Fruit fly (Drosophila melanogaster): ENCODE data around the gene Orct.

Gene Orct

DNA sequence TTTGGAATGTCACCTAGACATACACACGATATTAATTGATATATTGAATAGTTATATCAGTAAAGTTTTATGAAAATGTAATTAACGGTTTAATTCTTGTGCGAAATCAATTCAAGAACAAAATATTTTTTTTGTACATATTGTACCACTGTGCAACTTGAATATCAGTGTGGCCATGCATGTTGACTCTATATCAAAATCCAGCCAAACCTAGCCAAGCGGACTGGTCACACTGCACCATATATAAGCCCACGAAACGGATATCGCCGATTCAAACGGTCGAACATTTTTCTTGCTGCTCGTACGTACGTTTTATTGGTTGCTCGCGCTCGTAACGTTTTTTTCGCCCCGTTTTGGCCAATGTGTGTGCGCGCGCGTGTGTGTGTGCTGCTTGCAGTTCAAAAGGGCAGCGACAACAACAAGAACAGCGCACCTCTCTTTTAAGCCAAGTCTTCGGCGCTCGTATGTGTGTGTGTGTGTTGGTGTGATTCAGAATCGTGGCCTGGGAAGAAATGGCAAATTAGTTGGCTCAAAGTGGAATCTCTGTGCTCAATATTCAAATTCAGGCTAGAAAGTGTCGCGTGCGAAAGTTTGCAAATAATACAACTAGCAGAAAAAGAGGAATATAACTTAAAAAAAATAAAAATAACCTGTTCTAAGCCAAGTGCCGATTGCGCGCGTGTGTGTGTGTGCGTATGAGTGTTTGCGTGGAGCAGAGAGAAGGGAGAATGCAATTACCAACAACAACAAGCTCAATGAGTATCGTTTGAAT lies 18.9 kb downstream of the Orct start, which contains the start of gene crb (continued):
- TF ChIP-seq tna (GFP tag; IDR thresholded peaks at IDR 0.05; ENCODE audit: partially characterized antibody) (0 out of 2 replicates have a peak, but pooled peaks have one; percentile 26), CG16863 (GFP tag; optimal IDR thresholded peaks at IDR 0.05) (peak; percentile 34), CG17612 (GFP tag; IDR thresholded peaks at IDR 0.05) (no peak), lab (GFP tag; optimal IDR thresholded peaks at IDR 0.05) (peak; percentile 72), rib (GFP tag; IDR thresholded peaks at IDR 0.05) (peak; percentile 80), luna (GFP tag; optimal IDR thresholded peaks at IDR 0.05) (no peak), CG42726 (GFP tag; IDR thresholded peaks at IDR 0.05; ENCODE audit: partially characterized antibody) (peak; percentile 59; the same call in 1 of the 2 replicates), Side (GFP tag; optimal IDR thresholded peaks at IDR 0.05) (peak; percentile 16), Camta (GFP tag; optimal IDR thresholded peaks at IDR 0.05) (peak; percentile 44), gcm2 (GFP tag; optimal IDR thresholded peaks at IDR 0.05) (peak; percentile 17), gsb (GFP tag; IDR thresholded peaks at IDR 0.05) (0 out of 2 replicates have a peak, but pooled peaks have one; percentile 13), nerfin-2 (GFP tag; IDR thresholded peaks at IDR 0.05; ENCODE audit: partially characterized antibody) (peak; percentile 37; the same call in 1 of the 2 replicates), Lhr (GFP tag; optimal IDR thresholded peaks at IDR 0.05) (peak; percentile 63), CG2712 (tag; optimal IDR thresholded peaks at IDR 0.05) (peak; percentile 60), CG13123 (GFP tag; optimal IDR thresholded peaks at IDR 0.05) (peak; percentile 61), CG12659 (GFP tag; optimal IDR thresholded peaks at IDR 0.05) (peak; percentile 65), sens-2 (GFP tag; IDR thresholded peaks at IDR 0.05) (0 out of 2 replicates have a peak, but pooled peaks have one; percentile 28), Usf (GFP tag; optimal IDR thresholded peaks at IDR 0.05) (no peak), ttk (GFP tag; IDR thresholded peaks at IDR 0.05) (peak; percentile 48; the same call in 1 of the 2 replicates), ranshi (GFP tag; IDR thresholded peaks at IDR 0.05) (peak; percentile 59; the same call in 1 of the 2 replicates), CG3163 (GFP tag; optimal IDR thresholded peaks at IDR 0.05) (peak; percentile 24), fd3F (GFP tag; optimal IDR thresholded peaks at IDR 0.05) (no peak), fd102C (GFP tag; optimal IDR thresholded peaks at IDR 0.05) (peak; percentile 30), odd (GFP tag; optimal IDR thresholded peaks at IDR 0.05) (peak; percentile 43), GATAe (GFP tag; conservative IDR thresholded peaks at IDR 0.05) (no peak), Dad (GFP tag; optimal IDR thresholded peaks at IDR 0.05) (peak; percentile 44), dpn (GFP tag; optimal IDR thresholded peaks at IDR 0.05) (peak; percentile 46 to 64), CG12155 (GFP tag; optimal IDR thresholded peaks at IDR 0.05) (peak; percentile 28), chif (GFP tag; optimal IDR thresholded peaks at IDR 0.05) (peak; percentile 14 to 32), Rx (GFP tag; IDR thresholded peaks at IDR 0.05) (no peak), CG15601 (tag; optimal IDR thresholded peaks at IDR 0.05) (peak; percentile 40), CG10274 (GFP tag; optimal IDR thresholded peaks at IDR 0.05) (no peak), CG2129 (GFP tag; IDR thresholded peaks at IDR 0.05; ENCODE audit: partially characterized antibody) (no peak), ro (GFP tag; IDR thresholded peaks at IDR 0.05) (no peak), da (GFP tag; optimal IDR thresholded peaks at IDR 0.05) (no peak), tup (GFP tag; optimal IDR thresholded peaks at IDR 0.05) (no peak), row (GFP tag; IDR thresholded peaks at IDR 0.05) (peak; percentile 86), CG12391 (tag; optimal IDR thresholded peaks at IDR 0.05) (peak; percentile 61), Aef1 (GFP tag; IDR thresholded peaks at IDR 0.05) (no peak), schlank (tag; optimal IDR thresholded peaks at IDR 0.05) (peak; percentile 10), CkIIα-i1 (GFP tag; IDR thresholded peaks at IDR 0.05) (no peak), H2.0 (GFP tag; IDR thresholded peaks at IDR 0.05) (0 out of 2 replicates have a peak, but pooled peaks have one; percentile 24), CG6654 (GFP tag; optimal IDR thresholded peaks at IDR 0.05) (no peak), CG11247 (GFP tag; IDR thresholded peaks at IDR 0.05) (peak; percentile 39; the same call in 1 of the 2 replicates), run (tag; optimal IDR thresholded peaks at IDR 0.05) (peak; percentile 30), Optix (GFP tag; IDR thresholded peaks at IDR 0.05) (no peak), ATbp (GFP tag; optimal IDR thresholded peaks at IDR 0.05) (no peak), exex (tag; optimal IDR thresholded peaks at IDR 0.05) (peak; percentile 23)
